Fruit fly (Drosophila melanogaster): ENCODE results near the gene CG34178.

CG34178 gene

DNA sequence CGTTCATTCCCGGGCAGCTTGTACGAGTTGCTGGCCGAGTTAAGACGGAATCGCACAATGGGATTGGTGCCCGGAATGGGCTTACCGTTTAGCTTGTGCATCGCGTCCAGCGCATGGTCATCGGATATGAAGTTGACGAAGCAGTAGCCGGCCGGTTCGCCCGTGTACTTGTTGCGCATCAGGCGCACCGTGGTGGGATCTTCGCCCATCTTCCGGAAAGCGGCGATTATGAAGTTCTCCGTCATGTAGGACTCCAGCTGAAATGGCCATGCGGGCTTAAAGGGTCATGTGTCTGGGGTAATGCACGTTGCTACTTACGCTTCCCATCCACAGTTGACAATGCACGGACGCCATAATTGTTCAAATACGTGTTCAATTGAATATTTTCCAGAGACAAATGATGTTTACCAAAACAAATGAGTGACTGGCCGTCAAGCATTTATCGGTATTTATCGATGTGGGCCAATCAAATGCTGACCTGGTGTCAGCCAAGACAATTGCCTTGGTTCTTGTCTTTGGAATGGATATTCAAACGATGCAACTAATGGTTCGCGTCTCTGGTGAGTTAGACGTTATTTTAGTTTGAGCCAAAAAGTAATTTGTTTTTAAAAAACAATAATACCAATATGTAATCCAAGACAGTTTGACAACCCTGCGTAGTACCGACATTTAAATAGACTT lies 20.4 kb downstream of the CG34178 start, which contains the start of the genes Secp43 and ND-B8 (continued):
- TF ChIP-seq nerfin-2 (GFP tag; IDR thresholded peaks at IDR 0.05; ENCODE audit: partially characterized antibody) (peak; percentile 82), Hmr (GFP tag; optimal IDR thresholded peaks at IDR 0.05) (peak; percentile 75), CG14860 (GFP tag; IDR thresholded peaks at IDR 0.05; ENCODE audit: partially characterized antibody) (peak; percentile 65), org-1 (GFP tag; optimal IDR thresholded peaks at IDR 0.05) (no peak), eyg (GFP tag; optimal IDR thresholded peaks at IDR 0.05) (no peak), Oli (tag; optimal IDR thresholded peaks at IDR 0.05) (no peak), CG7745 (tag; optimal IDR thresholded peaks at IDR 0.05) (no peak), HLH3B (GFP tag; IDR thresholded peaks at IDR 0.05) (no peak), CG30403 (GFP tag; optimal IDR thresholded peaks at IDR 0.05) (no peak), gcm (GFP tag; optimal IDR thresholded peaks at IDR 0.05) (no peak), CG12659 (GFP tag; optimal IDR thresholded peaks at IDR 0.05) (peak; percentile 69), ems (GFP tag; optimal IDR thresholded peaks at IDR 0.05) (no peak), NC2β (GFP tag; optimal IDR thresholded peaks at IDR 0.05) (no peak), CG16813 (GFP tag; IDR thresholded peaks at IDR 0.05; ENCODE audit: partially characterized antibody) (peak; percentile 80), CG15269 (tag; optimal IDR thresholded peaks at IDR 0.05) (no peak), repo (GFP tag; optimal IDR thresholded peaks at IDR 0.05) (no peak), ara (GFP tag; IDR thresholded peaks at IDR 0.05) (no peak), Stat92E (GFP tag; optimal IDR thresholded peaks at IDR 0.05) (no peak), CG5245 (GFP tag; optimal IDR thresholded peaks at IDR 0.05) (no peak), yki (optimal IDR thresholded peaks at IDR 0.05) (no peak), tna (GFP tag; IDR thresholded peaks at IDR 0.05; ENCODE audit: partially characterized antibody) (peak; percentile 74; the same call in 1 of the 2 replicates), CG12391 (tag; optimal IDR thresholded peaks at IDR 0.05) (peak; percentile 24), Gsc (GFP tag; IDR thresholded peaks at IDR 0.05) (no peak), Bdp1 (GFP tag; optimal IDR thresholded peaks at IDR 0.05) (no peak), Dref (GFP tag; IDR thresholded peaks at IDR 0.05) (peak; percentile 96), CG13624 (GFP tag; optimal IDR thresholded peaks at IDR 0.05) (peak; percentile 29), Meics (GFP tag; optimal IDR thresholded peaks at IDR 0.05) (no peak), CG8281 (tag; optimal IDR thresholded peaks at IDR 0.05) (no peak), CG15073 (GFP tag; optimal IDR thresholded peaks at IDR 0.05) (no peak), gcm2 (GFP tag; optimal IDR thresholded peaks at IDR 0.05) (no peak), CG16815 (GFP tag; optimal IDR thresholded peaks at IDR 0.05) (no peak), CG18599 (GFP tag; optimal IDR thresholded peaks at IDR 0.05) (no peak), psq (GFP tag; optimal IDR thresholded peaks at IDR 0.05) (no peak), klu (GFP tag; IDR thresholded peaks at IDR 0.05) (no peak), prd (optimal IDR thresholded peaks at IDR 0.05) (no peak), prd (GFP tag; IDR thresholded peaks at IDR 0.05) (no peak), CG34376 (GFP tag; optimal IDR thresholded peaks at IDR 0.05) (peak; percentile 82), jumu (GFP tag; optimal IDR thresholded peaks at IDR 0.05) (no peak), CkIIα-i1 (GFP tag; IDR thresholded peaks at IDR 0.05) (no peak), zfh1 (GFP tag; IDR thresholded peaks at IDR 0.05) (no peak), CG8944 (GFP tag; optimal IDR thresholded peaks at IDR 0.05) (no peak), CG12236 (GFP tag; optimal IDR thresholded peaks at IDR 0.05) (no peak), Oaz (GFP tag; IDR thresholded peaks at IDR 0.05) (no peak), dati (GFP tag; IDR thresholded peaks at IDR 0.05) (no peak), CG3065 (GFP tag; optimal IDR thresholded peaks at IDR 0.05) (no peak), pum (GFP tag; optimal IDR thresholded peaks at IDR 0.05) (no peak), dimm (GFP tag; IDR thresholded peaks at IDR 0.05) (no peak), CG1603 (tag; optimal IDR thresholded peaks at IDR 0.05) (peak; percentile 94), Antp (GFP tag; optimal IDR thresholded peaks at IDR 0.05) (no peak), CG9437 (GFP tag; optimal IDR thresholded peaks at IDR 0.05) (peak; percentile 2), CG11456 (GFP tag; IDR thresholded peaks at IDR 0.05) (no peak)
